Fruit fly (Drosophila melanogaster) whole organism, prepupa: ENCODE data around the gene dy.
A peak's percentile ranks its signal among the peaks of the same experiment; 100 is the strongest.

ENCODE experiments used
- Ets96B ChIP-seq: fragments of 200-800 bp; optimal IDR thresholded peaks from 2 replicates; lab custom pipeline; 2019; ENCODE audit warnings: missing biosample characterization, mild to moderate bottlenecking, missing genetic modification characterization, moderate library complexity
- OdsH ChIP-seq: fragments of 200-800 bp; sonication (Bioruptor generic); optimal IDR thresholded peaks from 3 replicates; lab custom pipeline; 2016; ENCODE audit warnings: missing biosample characterization, missing genetic modification characterization
- Sox102F ChIP-seq: fragments of 200-800 bp; sonication (Bioruptor generic); optimal IDR thresholded peaks from 2 replicates; lab custom pipeline; 2016; ENCODE audit warnings: missing biosample characterization, mild to moderate bottlenecking, missing genetic modification characterization
- ss ChIP-seq, 2 experiments: fragments of 200-800 bp; sonication (Bioruptor generic); optimal IDR thresholded peaks; 2 replicates in 1 of 2; 3 replicates in 1 of 2; lab custom pipeline; 2017 to 2018; ENCODE audit warnings: mild to moderate bottlenecking in 2 of 2, missing biosample characterization in 2 of 2, missing genetic modification characterization in 2 of 2, moderate library complexity in 1 of 2
- vri ChIP-seq: fragments of 200-800 bp; sonication (Bioruptor generic); optimal IDR thresholded peaks from 3 replicates; lab custom pipeline; 2016; ENCODE audit warnings: missing biosample characterization, mild to moderate bottlenecking, missing genetic modification characterization

DNA sequence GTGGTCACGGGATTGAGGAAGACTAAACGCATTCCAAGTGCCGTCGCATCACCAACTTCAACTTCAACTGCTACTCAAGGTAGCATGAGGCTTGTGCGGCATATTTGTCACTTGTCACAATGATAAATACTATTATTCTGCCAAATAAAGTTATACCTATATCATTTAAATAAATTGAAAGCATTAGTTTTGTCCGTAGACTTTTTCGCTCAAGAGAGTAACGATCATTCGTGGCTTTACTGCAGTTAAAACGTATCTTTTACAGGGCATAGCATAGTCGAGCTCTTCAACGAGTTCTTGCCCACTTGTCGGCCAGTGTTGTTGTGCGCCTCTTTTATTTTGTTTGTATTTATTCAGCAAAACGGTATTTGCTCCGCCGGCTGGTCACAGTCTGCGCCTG lies 42.2 kb downstream of the dy start:
- peak; percentile 8 for TF ChIP-seq Sox102F (GFP tag; lab: Kevin White, UChicago)
- no peak for TF ChIP-seq vri (GFP tag; lab: Kevin White, UChicago)
- peak; percentile 53 for TF ChIP-seq OdsH (GFP tag; lab: Kevin White, UChicago)
- TF ChIP-seq ss (GFP tag; optimal IDR thresholded peaks at IDR 0.05; lab: Kevin White, UChicago), result no peak
- TF ChIP-seq Ets96B (tag; lab: Kevin White, UChicago), result no peak
